Worm (Caenorhabditis elegans): ENCODE measurements around the gene parp-2.

The parp-2 gene

DNA sequence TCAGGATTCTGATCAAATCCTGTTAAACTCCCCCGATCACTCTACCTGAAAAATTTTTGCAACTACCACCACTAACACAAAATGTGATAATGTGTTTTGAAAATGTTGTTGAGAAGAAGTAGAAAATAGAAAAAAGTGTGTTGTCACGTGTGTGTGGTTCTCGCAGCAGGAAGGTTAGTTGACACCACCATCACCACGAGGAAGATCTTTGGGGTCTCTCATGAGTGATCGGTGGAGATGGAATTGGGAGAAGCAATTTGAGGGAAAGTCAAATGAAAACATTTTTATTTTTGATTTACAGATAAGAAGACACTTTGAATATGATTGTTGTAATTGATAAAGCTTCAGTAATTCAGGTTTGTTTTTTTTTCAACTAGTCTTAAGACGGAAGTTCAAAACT lies 8.8 kb downstream of the parp-2 start:
- TF ChIP-seq hlh-30 (tag; optimal IDR thresholded peaks at IDR 0.05; ENCODE audit: insufficient read depth) (peak; percentile 40), nfya-1 (tag; optimal IDR thresholded peaks at IDR 0.05) (no peak), nhr-232 (tag; optimal IDR thresholded peaks at IDR 0.05) (no peak), hlh-15 (tag; optimal IDR thresholded peaks at IDR 0.05) (no peak), syd-9 (tag; optimal IDR thresholded peaks at IDR 0.05) (no peak), fkh-6 (tag; optimal IDR thresholded peaks at IDR 0.05) (no peak), ceh-34 (tag; optimal IDR thresholded peaks at IDR 0.05) (no peak)

DNA sequence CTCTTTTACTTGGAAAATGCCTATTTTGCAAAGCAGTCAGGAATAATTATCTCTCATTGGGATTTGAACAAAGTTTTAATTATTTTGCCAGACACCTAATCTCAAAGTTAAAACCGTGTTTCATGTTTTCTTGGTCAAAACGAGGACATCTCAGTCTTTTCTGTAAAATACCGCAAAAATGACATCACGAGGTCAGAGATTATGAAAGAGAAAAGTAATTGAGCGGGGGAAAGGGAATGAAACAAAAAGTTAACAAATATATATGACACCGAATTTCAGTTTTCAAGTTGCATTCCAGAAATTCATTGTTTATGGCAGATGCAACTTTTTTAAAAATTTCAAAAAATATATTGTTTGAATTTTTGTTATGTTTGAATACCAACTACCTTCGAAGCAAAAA lies 9.7 kb downstream of the parp-2 start:
- TF ChIP-seq pha-2 (tag; optimal IDR thresholded peaks at IDR 0.05) (no peak), elt-4 (tag; optimal IDR thresholded peaks at IDR 0.05) (no peak), hlh-15 (tag; optimal IDR thresholded peaks at IDR 0.05) (no peak), ttx-3 (tag; optimal IDR thresholded peaks at IDR 0.05) (no peak), gmeb-2 (tag; optimal IDR thresholded peaks at IDR 0.05) (no peak), madf-2 (tag; optimal IDR thresholded peaks at IDR 0.05) (no peak), sox-4 (tag; optimal IDR thresholded peaks at IDR 0.05) (no peak), tbx-7 (tag; optimal IDR thresholded peaks at IDR 0.05) (no peak), C38D4.7 (GFP tag; optimal IDR thresholded peaks at IDR 0.05) (no peak), ceh-6 (GFP tag; optimal IDR thresholded peaks at IDR 0.05) (no peak), unc-42 (tag; optimal IDR thresholded peaks at IDR 0.05) (no peak), T23F11.4 (GFP tag; optimal IDR thresholded peaks at IDR 0.05) (no peak), dmd-4 (tag; optimal IDR thresholded peaks at IDR 0.05; ENCODE audit: borderline replicate concordance) (no peak), ceh-24 (tag; optimal IDR thresholded peaks at IDR 0.05) (no peak), pqm-1 (tag; optimal IDR thresholded peaks at IDR 0.05) (no peak), ceh-18 (tag; optimal IDR thresholded peaks at IDR 0.05) (no peak), ceh-22 (tag; optimal IDR thresholded peaks at IDR 0.05) (no peak), elt-2 (tag; optimal IDR thresholded peaks at IDR 0.05) (no peak)

DNA sequence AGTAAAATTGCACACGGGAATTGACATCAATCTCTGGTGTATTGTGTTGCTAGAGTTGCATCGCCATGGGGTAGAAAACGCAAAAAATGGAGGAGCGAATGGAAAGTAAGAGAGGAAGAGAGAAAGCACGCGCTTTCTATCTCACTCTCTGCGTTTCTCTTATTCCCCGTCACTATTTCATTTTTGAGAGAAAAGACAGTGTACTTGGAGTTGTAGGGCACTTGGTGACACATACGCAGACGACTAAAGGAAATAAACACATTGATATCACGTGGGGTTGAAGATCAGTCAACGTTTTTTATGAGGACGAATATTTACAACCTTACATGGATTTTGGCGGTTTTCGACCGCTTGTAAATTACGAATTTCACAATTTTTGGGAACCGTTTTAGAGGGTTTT lies 10.6 kb downstream of the parp-2 start:
- TF ChIP-seq pros-1 (tag; optimal IDR thresholded peaks at IDR 0.05) (peak; percentile 41), unc-42 (tag; optimal IDR thresholded peaks at IDR 0.05) (peak; percentile 33), ceh-31 (tag; optimal IDR thresholded peaks at IDR 0.05) (peak; percentile 41), tbx-2 (tag; optimal IDR thresholded peaks at IDR 0.05) (peak; percentile 55), hlh-8 (tag; optimal IDR thresholded peaks at IDR 0.05) (no peak), nhr-232 (tag; optimal IDR thresholded peaks at IDR 0.05) (no peak), elt-2 (tag; optimal IDR thresholded peaks at IDR 0.05) (peak; percentile 59), fkh-6 (tag; optimal IDR thresholded peaks at IDR 0.05) (no peak), K02D7.2 (tag; optimal IDR thresholded peaks at IDR 0.05) (no peak), F13H6.1 (tag; optimal IDR thresholded peaks at IDR 0.05) (peak; percentile 62), pqm-1 (tag; optimal IDR thresholded peaks at IDR 0.05) (peak; percentile 8), pax-1 (tag; optimal IDR thresholded peaks at IDR 0.05) (peak; percentile 32), pag-3 (tag; optimal IDR thresholded peaks at IDR 0.05; ENCODE audit: borderline replicate concordance) (no peak), rnt-1 (tag; optimal IDR thresholded peaks at IDR 0.05) (peak; percentile 42), unc-55 (GFP tag; optimal IDR thresholded peaks at IDR 0.05) (peak; percentile 85), ref-2 (tag; optimal IDR thresholded peaks at IDR 0.05) (peak; percentile 10), dve-1 (tag; optimal IDR thresholded peaks at IDR 0.05) (peak; percentile 52), nfya-1 (tag; optimal IDR thresholded peaks at IDR 0.05) (peak; percentile 76), ceh-34 (tag; optimal IDR thresholded peaks at IDR 0.05) (peak; percentile 2), ceh-18 (tag; optimal IDR thresholded peaks at IDR 0.05) (peak; percentile 84), hlh-30 (tag; optimal IDR thresholded peaks at IDR 0.05; ENCODE audit: insufficient read depth) (peak; percentile 96)

DNA sequence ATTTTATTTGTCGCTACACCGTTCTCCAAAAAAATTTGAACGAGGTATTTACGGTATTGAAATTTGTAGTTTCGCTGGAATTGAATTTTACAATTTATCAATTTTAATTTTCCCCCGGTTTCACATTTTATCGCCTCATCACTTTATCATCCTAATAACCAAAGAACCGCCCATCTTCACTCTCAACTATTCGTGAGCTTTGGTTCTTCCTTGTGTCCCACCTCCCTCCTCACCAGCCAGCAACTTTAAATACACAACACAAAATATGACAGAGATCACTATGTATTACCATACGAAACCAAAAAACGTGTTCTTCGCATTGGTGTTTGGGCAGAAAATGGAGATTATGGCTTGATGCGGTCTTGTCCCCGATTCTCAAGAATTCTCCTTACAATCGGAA lies 11.2 kb downstream of the parp-2 start:
- TF ChIP-seq dmd-4 (tag; optimal IDR thresholded peaks at IDR 0.05; ENCODE audit: borderline replicate concordance) (no peak), ceh-31 (tag; optimal IDR thresholded peaks at IDR 0.05) (no peak), unc-42 (tag; optimal IDR thresholded peaks at IDR 0.05) (no peak), hlh-6 (tag; optimal IDR thresholded peaks at IDR 0.05) (no peak), ref-2 (tag; optimal IDR thresholded peaks at IDR 0.05) (no peak), pros-1 (tag; optimal IDR thresholded peaks at IDR 0.05) (no peak), ceh-19 (GFP tag; optimal IDR thresholded peaks at IDR 0.05) (no peak), ama-1 (optimal IDR thresholded peaks at IDR 0.05) (no peak), ceh-30 (tag; optimal IDR thresholded peaks at IDR 0.05) (no peak), hlh-30 (tag; optimal IDR thresholded peaks at IDR 0.05; ENCODE audit: insufficient read depth) (no peak), ceh-18 (tag; optimal IDR thresholded peaks at IDR 0.05) (no peak), pag-3 (tag; optimal IDR thresholded peaks at IDR 0.05; ENCODE audit: borderline replicate concordance) (no peak), sox-4 (tag; optimal IDR thresholded peaks at IDR 0.05) (no peak), T23F11.4 (GFP tag; optimal IDR thresholded peaks at IDR 0.05) (no peak), ceh-48 (tag; optimal IDR thresholded peaks at IDR 0.05) (no peak), tbx-2 (tag; optimal IDR thresholded peaks at IDR 0.05) (no peak), ceh-9 (tag; optimal IDR thresholded peaks at IDR 0.05) (no peak), hlh-13 (GFP tag; optimal IDR thresholded peaks at IDR 0.05) (no peak), K09A11.1 (tag; optimal IDR thresholded peaks at IDR 0.05; ENCODE audit: insufficient read depth) (no peak), ceh-2 (tag; optimal IDR thresholded peaks at IDR 0.05) (no peak)
